Fruit fly (Drosophila melanogaster): ENCODE data around the gene CG10565.

The CG10565 gene

dm6 chr3L:21130839-21131410 lies 5.2 kb downstream of the CG10565 start, which contains the start of gene ko:
Gene ko (minus strand): TSS chr3L:21131159.
- TF ChIP-seq CG7045 (GFP tag; optimal IDR thresholded peaks at IDR 0.05): no peak
- TF ChIP-seq CG7101 (tag; optimal IDR thresholded peaks at IDR 0.05): no peak
- no peak for TF ChIP-seq Crg-1 (GFP tag; optimal IDR thresholded peaks at IDR 0.05)
- TF ChIP-seq CG33017 (tag; optimal IDR thresholded peaks at IDR 0.05): no peak
- TF ChIP-seq pad (GFP tag; optimal IDR thresholded peaks at IDR 0.05): no peak
- no peak for TF ChIP-seq CG11617 (GFP tag; optimal IDR thresholded peaks at IDR 0.05)
- no peak for TF ChIP-seq Clk (GFP tag; optimal IDR thresholded peaks at IDR 0.05)
- TF ChIP-seq Hr96 (GFP tag; optimal IDR thresholded peaks at IDR 0.05): no peak
- no peak for TF ChIP-seq ovo (GFP tag; optimal IDR thresholded peaks at IDR 0.05)
- TF ChIP-seq kay (GFP tag; ENCODE audit: borderline replicate concordance): peak; percentile 34
- peak; percentile 19 for TF ChIP-seq tj (GFP tag; optimal IDR thresholded peaks at IDR 0.05)

- TF ChIP-seq Hr96 (GFP tag; optimal IDR thresholded peaks at IDR 0.05): no peak
- TF ChIP-seq CG14711 (tag; optimal IDR thresholded peaks at IDR 0.05): no peak
- TF ChIP-seq CG12768 (GFP tag; optimal IDR thresholded peaks at IDR 0.05): no peak
- TF ChIP-seq cic (GFP tag; optimal IDR thresholded peaks at IDR 0.05): no peak
- no peak for TF ChIP-seq Mnt (GFP tag; optimal IDR thresholded peaks at IDR 0.05)
- TF ChIP-seq pad (GFP tag; optimal IDR thresholded peaks at IDR 0.05): no peak
- no peak for TF ChIP-seq toe (GFP tag; optimal IDR thresholded peaks at IDR 0.05)
- peak; percentile 63 for TF ChIP-seq tj (GFP tag; optimal IDR thresholded peaks at IDR 0.05)
Measured at dm6 chr3L:21129682-21130081, 6.5 kb downstream of the CG10565 start.

dm6 chr3L:21123453-21123852 lies 12.7 kb downstream of the CG10565 start, which contains the start of gene CG33284:
Gene CG33284 (plus strand): TSS chr3L:21123753.
- TF ChIP-seq tj (GFP tag; optimal IDR thresholded peaks at IDR 0.05) (no peak), CG14711 (tag; optimal IDR thresholded peaks at IDR 0.05) (no peak), toe (GFP tag; optimal IDR thresholded peaks at IDR 0.05) (no peak), CG33017 (tag; optimal IDR thresholded peaks at IDR 0.05) (no peak), CG12768 (GFP tag; optimal IDR thresholded peaks at IDR 0.05) (no peak), ovo (GFP tag; optimal IDR thresholded peaks at IDR 0.05) (no peak), cic (GFP tag; optimal IDR thresholded peaks at IDR 0.05) (no peak), kay (GFP tag; ENCODE audit: borderline replicate concordance) (no peak), CG11617 (GFP tag; optimal IDR thresholded peaks at IDR 0.05) (no peak), CG7101 (tag; optimal IDR thresholded peaks at IDR 0.05) (no peak), Hr96 (GFP tag; optimal IDR thresholded peaks at IDR 0.05) (no peak), Clk (GFP tag; optimal IDR thresholded peaks at IDR 0.05) (no peak), Mnt (GFP tag; optimal IDR thresholded peaks at IDR 0.05) (no peak), CG7045 (GFP tag; optimal IDR thresholded peaks at IDR 0.05) (no peak), bab1 (GFP tag; optimal IDR thresholded peaks at IDR 0.05) (no peak), cnc (optimal IDR thresholded peaks at IDR 0.05) (no peak)

dm6 chr3L:21122522-21122923 lies 13.6 kb downstream of the CG10565 start:
- no peak for TF ChIP-seq pad (GFP tag; optimal IDR thresholded peaks at IDR 0.05)
- no peak for TF ChIP-seq bab1 (GFP tag; optimal IDR thresholded peaks at IDR 0.05)
- no peak for TF ChIP-seq kay (GFP tag; ENCODE audit: borderline replicate concordance)
- TF ChIP-seq CG12768 (GFP tag; optimal IDR thresholded peaks at IDR 0.05): no peak
- TF ChIP-seq cic (GFP tag; optimal IDR thresholded peaks at IDR 0.05): no peak
- TF ChIP-seq Clk (GFP tag; optimal IDR thresholded peaks at IDR 0.05): no peak
- TF ChIP-seq Crg-1 (GFP tag; optimal IDR thresholded peaks at IDR 0.05): no peak

dm6 chr3L:21121353-21121752 lies 14.8 kb downstream of the CG10565 start, which contains the start of gene CG43938:
Gene CG43938 (plus strand): TSS chr3L:21121653.
- TF ChIP-seq kay (GFP tag; ENCODE audit: borderline replicate concordance) (no peak), Mnt (GFP tag; optimal IDR thresholded peaks at IDR 0.05) (no peak), toe (GFP tag; optimal IDR thresholded peaks at IDR 0.05) (no peak), Clk (GFP tag; optimal IDR thresholded peaks at IDR 0.05) (no peak)

- no peak for TF ChIP-seq CG1620 (GFP tag; optimal IDR thresholded peaks at IDR 0.05)
- no peak for TF ChIP-seq ovo (GFP tag; optimal IDR thresholded peaks at IDR 0.05)
- no peak for TF ChIP-seq cic (GFP tag; optimal IDR thresholded peaks at IDR 0.05)
- no peak for TF ChIP-seq kay (GFP tag; ENCODE audit: borderline replicate concordance)
- TF ChIP-seq CG14711 (tag; optimal IDR thresholded peaks at IDR 0.05): no peak
- no peak for TF ChIP-seq Clk (GFP tag; optimal IDR thresholded peaks at IDR 0.05)
- TF ChIP-seq CG11617 (GFP tag; optimal IDR thresholded peaks at IDR 0.05): no peak
- TF ChIP-seq CG7045 (GFP tag; optimal IDR thresholded peaks at IDR 0.05): no peak
- TF ChIP-seq toe (GFP tag; optimal IDR thresholded peaks at IDR 0.05): no peak
Measured at dm6 chr3L:21118602-21119001, 17.6 kb downstream of the CG10565 start.

- no peak for TF ChIP-seq CG5204 (GFP tag; optimal IDR thresholded peaks at IDR 0.05)
- TF ChIP-seq Crg-1 (GFP tag; optimal IDR thresholded peaks at IDR 0.05): no peak
- TF ChIP-seq ovo (GFP tag; optimal IDR thresholded peaks at IDR 0.05): no peak
- TF ChIP-seq CG7045 (GFP tag; optimal IDR thresholded peaks at IDR 0.05): no peak
- no peak for TF ChIP-seq Hr96 (GFP tag; optimal IDR thresholded peaks at IDR 0.05)
- TF ChIP-seq CG12768 (GFP tag; optimal IDR thresholded peaks at IDR 0.05): no peak
- no peak for TF ChIP-seq kay (GFP tag; ENCODE audit: borderline replicate concordance)
- no peak for TF ChIP-seq CG1620 (GFP tag; optimal IDR thresholded peaks at IDR 0.05)
- TF ChIP-seq cic (GFP tag; optimal IDR thresholded peaks at IDR 0.05): no peak
- TF ChIP-seq pad (GFP tag; optimal IDR thresholded peaks at IDR 0.05): no peak
- TF ChIP-seq tj (GFP tag; optimal IDR thresholded peaks at IDR 0.05): no peak
- no peak for TF ChIP-seq CG33017 (tag; optimal IDR thresholded peaks at IDR 0.05)
Measured at dm6 chr3L:21113061-21113460, 23.1 kb downstream of the CG10565 start.
